Fruit fly (Drosophila melanogaster): Measurements from ENCODE around the gene CG4281.

The CG4281 gene

dm6 chrX:2087501-2087900 lies 22.6 kb upstream of the CG4281 start (continued):
- TF ChIP-seq BEAF-32 (GFP tag; optimal IDR thresholded peaks at IDR 0.05) (no peak), CG11247 (GFP tag; IDR thresholded peaks at IDR 0.05) (peak; percentile 59), HLHmδ (GFP tag; optimal IDR thresholded peaks at IDR 0.05) (no peak), CG11695 (GFP tag; IDR thresholded peaks at IDR 0.05) (peak; percentile 53; the same call in 1 of the 3 replicates), Doc2 (GFP tag; IDR thresholded peaks at IDR 0.05) (no peak), CG17802 (tag; optimal IDR thresholded peaks at IDR 0.05) (peak; percentile 14), Sry-β (GFP tag; optimal IDR thresholded peaks at IDR 0.05) (no peak), CG31224 (GFP tag; IDR thresholded peaks at IDR 0.05) (peak; percentile 44; the same call in 1 of the 2 replicates), CG17361 (GFP tag; IDR thresholded peaks at IDR 0.05) (peak; percentile 46; the same call in 1 of the 3 replicates), Dref (GFP tag; IDR thresholded peaks at IDR 0.05) (no peak), CG11093 (GFP tag; IDR thresholded peaks at IDR 0.05) (peak; percentile 47; the same call in 2 of the 3 replicates), zfh2 (GFP tag; optimal IDR thresholded peaks at IDR 0.05) (peak; percentile 6), oc (tag; optimal IDR thresholded peaks at IDR 0.05) (peak; percentile 70), CG16815 (GFP tag; optimal IDR thresholded peaks at IDR 0.05) (peak; percentile 52), CG11398 (GFP tag; optimal IDR thresholded peaks at IDR 0.05) (peak; percentile 56), CG2875 (GFP tag; optimal IDR thresholded peaks at IDR 0.05) (peak; percentile 47), pnt (GFP tag; optimal IDR thresholded peaks at IDR 0.05) (no peak), dmrt11E (tag; optimal IDR thresholded peaks at IDR 0.05) (peak; percentile 55), CG8388 (GFP tag; optimal IDR thresholded peaks at IDR 0.05) (peak; percentile 70), Dad (GFP tag; optimal IDR thresholded peaks at IDR 0.05) (peak; percentile 27), Nf-YA (GFP tag; IDR thresholded peaks at IDR 0.05) (no peak), CG42726 (GFP tag; IDR thresholded peaks at IDR 0.05; ENCODE audit: partially characterized antibody) (no peak), ems (GFP tag; optimal IDR thresholded peaks at IDR 0.05) (peak; percentile 25), stc (GFP tag; IDR thresholded peaks at IDR 0.05) (peak; percentile 67), abd-A (tag; optimal IDR thresholded peaks at IDR 0.05) (no peak), CG6854 (GFP tag; optimal IDR thresholded peaks at IDR 0.05) (no peak), otp (GFP tag; IDR thresholded peaks at IDR 0.05) (0 out of 3 replicates have a peak, but pooled peaks have one; percentile 41), sim (GFP tag; IDR thresholded peaks at IDR 0.05) (no peak), aop (GFP tag; IDR thresholded peaks at IDR 0.05) (no peak)

dm6 chrX:2083678-2084162 lies 18.8 kb upstream of the CG4281 start:
- TF ChIP-seq CG7987 (GFP tag; optimal IDR thresholded peaks at IDR 0.05), result peak; percentile 49
- no peak for TF ChIP-seq grn (GFP tag; optimal IDR thresholded peaks at IDR 0.05)
- peak; percentile 89 for TF ChIP-seq CG34422 (GFP tag; IDR thresholded peaks at IDR 0.05)
- TF ChIP-seq CG30403 (GFP tag; optimal IDR thresholded peaks at IDR 0.05), result peak; percentile 77
- no peak for TF ChIP-seq HLHmδ (GFP tag; optimal IDR thresholded peaks at IDR 0.05)
- TF ChIP-seq ERR (GFP tag; optimal IDR thresholded peaks at IDR 0.05), result peak; percentile 63
- peak; percentile 78 for TF ChIP-seq CG32767 (GFP tag; IDR thresholded peaks at IDR 0.05)
- peak; percentile 71 for TF ChIP-seq CG43689 (GFP tag; IDR thresholded peaks at IDR 0.05)
- TF ChIP-seq CG11093 (GFP tag; IDR thresholded peaks at IDR 0.05), result peak; percentile 74
- TF ChIP-seq Adf1 (GFP tag; IDR thresholded peaks at IDR 0.05), result peak; percentile 59; the same call in 1 of the 2 replicates
- TF ChIP-seq sqz (GFP tag; optimal IDR thresholded peaks at IDR 0.05), result peak; percentile 17
- peak; percentile 75; the same call in 2 of the 3 replicates for TF ChIP-seq CG3726 (GFP tag; IDR thresholded peaks at IDR 0.05)
- TF ChIP-seq cg (GFP tag; optimal IDR thresholded peaks at IDR 0.05), result no peak
- peak; percentile 87 for TF ChIP-seq Sox102F (GFP tag; optimal IDR thresholded peaks at IDR 0.05)
- TF ChIP-seq sens (GFP tag), result peak; percentile 96
- peak in 1 of 3 experiments; percentile 51 for TF ChIP-seq Stat92E (GFP tag; optimal IDR thresholded peaks at IDR 0.05)
- TF ChIP-seq D19A (tag; optimal IDR thresholded peaks at IDR 0.05), result peak; percentile 83
- TF ChIP-seq chinmo (GFP tag; IDR thresholded peaks at IDR 0.05; ENCODE audit: partially characterized antibody), result peak; percentile 71; the same call in 3 of the 4 replicates
- TF ChIP-seq ase (GFP tag; IDR thresholded peaks at IDR 0.05), result peak; percentile 77
- TF ChIP-seq CG31388 (GFP tag; optimal IDR thresholded peaks at IDR 0.05), result peak; percentile 41
- peak; percentile 70 for TF ChIP-seq slp2 (GFP tag; optimal IDR thresholded peaks at IDR 0.05)
- TF ChIP-seq CG17612 (GFP tag; IDR thresholded peaks at IDR 0.05), result peak; percentile 33; the same call in 1 of the 2 replicates
- TF ChIP-seq grau (tag; optimal IDR thresholded peaks at IDR 0.05), result peak; percentile 74
- TF ChIP-seq CG33213 (GFP tag; optimal IDR thresholded peaks at IDR 0.05), result peak; percentile 73
